Worm (Caenorhabditis elegans): ENCODE data around the gene F48G7.13.

Gene F48G7.13

ce11 chrV:635630-636029 is 20.3 kb downstream of the F48G7.13 start (continued):
- TF ChIP-seq D1046.2 (GFP tag; IDR thresholded peaks at IDR 0.05) = no peak
- no peak for TF ChIP-seq F44E2.7 (GFP tag; IDR thresholded peaks at IDR 0.05)
- TF ChIP-seq lin-15B (tag; optimal IDR thresholded peaks at IDR 0.05) = no peak
- TF ChIP-seq zfp-2 (tag; optimal IDR thresholded peaks at IDR 0.05) = no peak
- peak; percentile 66 for TF ChIP-seq dve-1 (tag; optimal IDR thresholded peaks at IDR 0.05; ENCODE audit: insufficient read depth)
- no peak for TF ChIP-seq F26F4.8 (GFP tag; conservative IDR thresholded peaks at IDR 0.05)
- no peak for TF ChIP-seq nhr-11 (tag; optimal IDR thresholded peaks at IDR 0.05)

ce11 chrV:636281-636680 is 20.9 kb downstream of the F48G7.13 start, which contains the start of gene pals-31:
Gene pals-31 (plus strand): TSS chrV:636581.
- TF ChIP-seq unc-39 (tag; optimal IDR thresholded peaks at IDR 0.05) (no peak), skn-1 (tag; optimal IDR thresholded peaks at IDR 0.05) (no peak), nhr-76 (tag; optimal IDR thresholded peaks at IDR 0.05) (no peak), hmg-1.1 (GFP tag; IDR thresholded peaks at IDR 0.05) (no peak)

ce11 chrV:638328-638727 is 23.0 kb downstream of the F48G7.13 start, which contains the start of gene srj-37:
Gene srj-37 (plus strand): TSS chrV:638628.
- no peak for TF ChIP-seq egl-27 (tag; optimal IDR thresholded peaks at IDR 0.05)
- no peak for TF ChIP-seq mdt-29 (GFP tag; IDR thresholded peaks at IDR 0.05)
- TF ChIP-seq nhr-28 (tag; optimal IDR thresholded peaks at IDR 0.05) = no peak
- no peak for TF ChIP-seq ces-1 (GFP tag; optimal IDR thresholded peaks at IDR 0.05)
- TF ChIP-seq aly-2 (tag; optimal IDR thresholded peaks at IDR 0.05) = no peak
- TF ChIP-seq attf-4 (tag; optimal IDR thresholded peaks at IDR 0.05) = no peak
- no peak for TF ChIP-seq dpl-1 (GFP tag; optimal IDR thresholded peaks at IDR 0.05)
- no peak for TF ChIP-seq arid-1 (GFP tag; conservative IDR thresholded peaks at IDR 0.05)
- no peak for TF ChIP-seq nhr-237 (tag; optimal IDR thresholded peaks at IDR 0.05)
- TF ChIP-seq lin-1 (GFP tag; IDR thresholded peaks at IDR 0.05) = no peak
- no peak for TF ChIP-seq ZK546.5 (tag; optimal IDR thresholded peaks at IDR 0.05)

- TF ChIP-seq saeg-2 (GFP tag; IDR thresholded peaks at IDR 0.05) (no peak), hlh-30 (tag; optimal IDR thresholded peaks at IDR 0.05; ENCODE audit: insufficient read depth) (peak; percentile 58), hmg-1.1 (GFP tag; IDR thresholded peaks at IDR 0.05) (0 out of 2 replicates have a peak, but pooled peaks have one; percentile 39), ama-1 (optimal IDR thresholded peaks at IDR 0.05) (no peak), ztf-11 (tag; optimal IDR thresholded peaks at IDR 0.05) (no peak), spr-1 (tag; optimal IDR thresholded peaks at IDR 0.05) (no peak), dmd-6 (GFP tag; IDR thresholded peaks at IDR 0.05) (no peak), set-16 (GFP tag; IDR thresholded peaks at IDR 0.05) (no peak), lim-7 (GFP tag; IDR thresholded peaks at IDR 0.05) (0 out of 2 replicates have a peak, but pooled peaks have one; percentile 3), skn-1 (tag; optimal IDR thresholded peaks at IDR 0.05) (no peak)
These were observed 27.4 kb downstream of the F48G7.13 start, which contains the start of gene nhr-190 for ce11 chrV:642750-643149. Gene nhr-190 (minus strand): TSS chrV:642924.

ce11 chrV:646129-646528 is 30.8 kb downstream of the F48G7.13 start, which contains the start of gene F48G7.12:
Gene F48G7.12 (minus strand): TSS chrV:646229.
- TF ChIP-seq F10B5.3 (tag; optimal IDR thresholded peaks at IDR 0.05) (no peak), duxl-1 (tag; optimal IDR thresholded peaks at IDR 0.05; ENCODE audit: poor library complexity) (no peak), nhr-42 (GFP tag; IDR thresholded peaks at IDR 0.05) (no peak), nhr-48 (tag; optimal IDR thresholded peaks at IDR 0.05) (no peak), tra-1 (GFP tag; IDR thresholded peaks at IDR 0.05) (no peak), arid-1 (GFP tag; conservative IDR thresholded peaks at IDR 0.05) (no peak), mep-1 (tag; optimal IDR thresholded peaks at IDR 0.05) (no peak), ctbp-1 (GFP tag; IDR thresholded peaks at IDR 0.05) (no peak), hmg-1.1 (GFP tag; IDR thresholded peaks at IDR 0.05) (no peak), ceh-28 (tag; optimal IDR thresholded peaks at IDR 0.05) (no peak), set-16 (GFP tag; IDR thresholded peaks at IDR 0.05) (no peak), egl-27 (tag; optimal IDR thresholded peaks at IDR 0.05) (no peak)

Data from whole organism, L4 larva.